Fruit fly (Drosophila melanogaster) whole organism, embryonic: ENCODE measurements around the gene CG42237.

Experiments
- Antp ChIP-seq: fragments of 200-800 bp; sonication (Bioruptor generic); optimal IDR thresholded peaks from 3 replicates; lab custom pipeline; 2016; ENCODE audit warnings: missing biosample characterization, missing genetic modification characterization
- CG10147 ChIP-seq: fragments of 200-800 bp; sonication (Bioruptor generic); optimal IDR thresholded peaks from 2 replicates; lab custom pipeline; 2019; ENCODE audit warnings: missing biosample characterization, mild to moderate bottlenecking, missing genetic modification characterization, moderate library complexity
- CG12391 ChIP-seq: fragments of 200-800 bp; sonication (Bioruptor generic); optimal IDR thresholded peaks from 3 replicates; lab custom pipeline; 2018; ENCODE audit warnings: missing biosample characterization, mild to moderate bottlenecking, missing genetic modification characterization, moderate library complexity
- CG12659 ChIP-seq: fragments of 200-800 bp; sonication (Bioruptor generic); optimal IDR thresholded peaks from 3 replicates; lab custom pipeline; 2017; ENCODE audit warnings: mild to moderate bottlenecking, missing biosample characterization, missing genetic modification reagents, missing genetic modification characterization
- CG13287 ChIP-seq: fragments of 200-800 bp; sonication (Bioruptor generic); IDR thresholded peaks from 2 replicates; pipeline ENCODE4 v1.3.6; 2022; ENCODE audit warnings: missing biosample characterization, missing genetic modification characterization; ENCODE audit not compliant: partially characterized antibody
- CG13894 ChIP-seq: fragments of 200-800 bp; sonication (Bioruptor generic); optimal IDR thresholded peaks from 3 replicates; lab custom pipeline; 2018; ENCODE audit warnings: missing biosample characterization, mild to moderate bottlenecking, missing genetic modification characterization, moderate library complexity
- CG14710 ChIP-seq: fragments of 200-800 bp; sonication (Bioruptor generic); optimal IDR thresholded peaks from 3 replicates; lab custom pipeline; 2019; ENCODE audit warnings: missing biosample characterization, mild to moderate bottlenecking, missing genetic modification characterization, moderate library complexity
- CG15011 ChIP-seq: fragments of 200-800 bp; sonication (Bioruptor generic); optimal IDR thresholded peaks from 3 replicates; lab custom pipeline; 2018; ENCODE audit warnings: missing biosample characterization, mild to moderate bottlenecking, missing genetic modification characterization
- CG15601 ChIP-seq: fragments of 200-800 bp; sonication (Bioruptor generic); optimal IDR thresholded peaks from 3 replicates; lab custom pipeline; 2019; ENCODE audit warnings: missing biosample characterization, mild to moderate bottlenecking, missing genetic modification characterization, moderate library complexity
- CG16863 ChIP-seq: fragments of 200-800 bp; sonication (Bioruptor generic); optimal IDR thresholded peaks from 3 replicates; lab custom pipeline; 2016; ENCODE audit warnings: missing biosample characterization, missing genetic modification characterization
- CG30020 ChIP-seq: fragments of 200-800 bp; optimal IDR thresholded peaks from 2 replicates; lab custom pipeline; 2019; ENCODE audit warnings: missing biosample characterization, mild to moderate bottlenecking, missing genetic modification characterization, moderate library complexity
- CG33213 ChIP-seq: fragments of 200-800 bp; sonication (Bioruptor generic); optimal IDR thresholded peaks from 3 replicates; lab custom pipeline; 2016; ENCODE audit warnings: missing biosample characterization, missing genetic modification characterization
- CG3995 ChIP-seq: fragments of 200-800 bp; sonication (Bioruptor generic); optimal IDR thresholded peaks from 3 replicates; lab custom pipeline; 2016; ENCODE audit warnings: missing biosample characterization, missing genetic modification characterization
- CG7987 ChIP-seq: fragments of 200-800 bp; sonication (Bioruptor generic); optimal IDR thresholded peaks from 2 replicates; lab custom pipeline; 2018; ENCODE audit warnings: missing biosample characterization, mild to moderate bottlenecking, missing genetic modification characterization, moderate library complexity
- CG9817 ChIP-seq: fragments of 200-800 bp; sonication (Bioruptor generic); optimal IDR thresholded peaks from 2 replicates; lab custom pipeline; 2018; ENCODE audit warnings: missing biosample characterization, mild to moderate bottlenecking, missing genetic modification characterization, moderate library complexity
- Camta ChIP-seq: fragments of 200-800 bp; sonication (Bioruptor generic); optimal IDR thresholded peaks from 2 replicates; lab custom pipeline; 2016; ENCODE audit warnings: missing biosample characterization, missing genetic modification characterization
- CrebB ChIP-seq: fragments of 200-800 bp; sonication (Bioruptor generic); optimal IDR thresholded peaks from 3 replicates; lab custom pipeline; 2018; ENCODE audit warnings: missing biosample characterization, mild to moderate bottlenecking, missing genetic modification characterization
- Dll ChIP-seq: fragments of 200-800 bp; sonication (Bioruptor generic); IDR thresholded peaks from 4 replicates; pipeline ENCODE4 v1.3.6; 2022; ENCODE audit warnings: missing biosample characterization, missing genetic modification characterization; ENCODE audit not compliant: partially characterized antibody
- Dp ChIP-seq: fragments of 200-800 bp; sonication (Bioruptor generic); optimal IDR thresholded peaks from 2 replicates; lab custom pipeline; 2018; ENCODE audit warnings: missing biosample characterization, mild to moderate bottlenecking, missing genetic modification characterization, moderate library complexity
- Dref ChIP-seq: fragments of 200-800 bp; sonication (Bioruptor generic); IDR thresholded peaks from 2 replicates; pipeline ENCODE4 v1.3.6; 2022; ENCODE audit warnings: missing biosample characterization, missing genetic modification characterization
- ERR ChIP-seq: fragments of 200-800 bp; sonication (Bioruptor generic); optimal IDR thresholded peaks from 2 replicates; lab custom pipeline; 2016; ENCODE audit warnings: missing biosample characterization, missing genetic modification characterization
- Fer1 ChIP-seq: fragments of 200-800 bp; sonication (Bioruptor generic); optimal IDR thresholded peaks from 2 replicates; lab custom pipeline; 2017; ENCODE audit warnings: missing biosample characterization, mild to moderate bottlenecking, missing genetic modification characterization
- HLH4C ChIP-seq: fragments of 200-800 bp; sonication (Bioruptor generic); IDR thresholded peaks from 3 replicates; pipeline ENCODE4 v1.3.6; 2022; ENCODE audit warnings: missing biosample characterization, missing genetic modification characterization; ENCODE audit not compliant: partially characterized antibody
- Hmr ChIP-seq: fragments of 200-800 bp; sonication (Bioruptor generic); optimal IDR thresholded peaks from 3 replicates; lab custom pipeline; 2017; ENCODE audit warnings: mild to moderate bottlenecking, missing biosample characterization, missing genetic modification reagents, missing genetic modification characterization
- Hr78 ChIP-seq, 2 experiments: fragments of 200-800 bp in 1 of 2; fragments of >200 bp in 1 of 2; sonication (Bioruptor generic) in 1 of 2; optimal IDR thresholded peaks; 2 replicates each; lab custom pipeline; 2017 to 2019; ENCODE audit warnings: missing biosample characterization in 2 of 2, missing genetic modification characterization in 2 of 2, mild to moderate bottlenecking in 1 of 2, moderate library complexity in 1 of 2
- Jarid2 ChIP-seq: fragments of 200-800 bp; sonication (Bioruptor generic); optimal IDR thresholded peaks from 3 replicates; lab custom pipeline; 2017; ENCODE audit warnings: mild to moderate bottlenecking, missing biosample characterization, missing genetic modification reagents, missing genetic modification characterization
- Lhr ChIP-seq: fragments of 200-800 bp; sonication (Bioruptor generic); optimal IDR thresholded peaks from 3 replicates; lab custom pipeline; 2017; ENCODE audit warnings: mild to moderate bottlenecking, missing biosample characterization, missing genetic modification reagents, missing genetic modification characterization
- MESR4 ChIP-seq: fragments of 200-800 bp; sonication (Bioruptor generic); optimal IDR thresholded peaks from 2 replicates; lab custom pipeline; 2018; ENCODE audit warnings: missing biosample characterization, mild to moderate bottlenecking, missing genetic modification characterization, moderate library complexity
- Med ChIP-seq: fragments of 200-800 bp; sonication (Bioruptor generic); peaks from one replicate; lab custom pipeline; 2016; ENCODE audit warnings: missing biosample characterization, missing genetic modification characterization, mild to moderate bottlenecking, inconsistent platforms, moderate library complexity
- PHDP ChIP-seq: fragments of 200-800 bp; sonication (Bioruptor generic); optimal IDR thresholded peaks from 3 replicates; lab custom pipeline; 2018; ENCODE audit warnings: missing biosample characterization, mild to moderate bottlenecking, missing genetic modification characterization, moderate library complexity
- Stat92E ChIP-seq, 3 experiments: fragments of >200 bp in 2 of 3; fragments of 200-800 bp in 1 of 3; sonication (Bioruptor generic) in 1 of 3; optimal IDR thresholded peaks; 2 replicates each; lab custom pipeline; 2017 to 2019; ENCODE audit warnings: missing biosample characterization in 3 of 3, missing genetic modification characterization in 3 of 3, mild to moderate bottlenecking in 1 of 3, moderate library complexity in 1 of 3
- abd-A ChIP-seq: fragments of 200-800 bp; sonication (Bioruptor generic); optimal IDR thresholded peaks from 3 replicates; lab custom pipeline; 2019; ENCODE audit warnings: missing biosample characterization, mild to moderate bottlenecking, missing genetic modification characterization, moderate library complexity
- amos ChIP-seq: fragments of 200-800 bp; sonication (Bioruptor generic); IDR thresholded peaks from 2 replicates; pipeline ENCODE4 v1.3.6; 2022; ENCODE audit warnings: missing biosample characterization, missing genetic modification characterization; ENCODE audit not compliant: partially characterized antibody
- bigmax ChIP-seq: fragments of 200-800 bp; sonication (Bioruptor generic); optimal IDR thresholded peaks from 2 replicates; lab custom pipeline; 2018; ENCODE audit warnings: missing biosample characterization, mild to moderate bottlenecking, missing genetic modification characterization
- bsh ChIP-seq, 2 experiments: fragments of 200-800 bp; sonication (Bioruptor generic); optimal IDR thresholded peaks; 2 replicates each; lab custom pipeline; 2017 to 2018; ENCODE audit warnings: mild to moderate bottlenecking in 2 of 2, missing biosample characterization in 2 of 2, missing genetic modification characterization in 2 of 2, moderate library complexity in 1 of 2
- cg ChIP-seq: fragments of 200-800 bp; sonication (Bioruptor generic); optimal IDR thresholded peaks from 3 replicates; lab custom pipeline; 2019; ENCODE audit warnings: missing biosample characterization, mild to moderate bottlenecking, missing genetic modification characterization, moderate library complexity
- exex ChIP-seq: fragments of 200-800 bp; sonication (Bioruptor generic); optimal IDR thresholded peaks from 4 replicates; lab custom pipeline; 2018; ENCODE audit warnings: missing biosample characterization, mild to moderate bottlenecking, missing genetic modification characterization, moderate library complexity
- gem ChIP-seq: fragments of 200-800 bp; sonication (Bioruptor generic); optimal IDR thresholded peaks from 2 replicates; lab custom pipeline; 2019; ENCODE audit warnings: missing biosample characterization, mild to moderate bottlenecking, missing genetic modification characterization, moderate library complexity
- gfzf ChIP-seq: fragments of 200-800 bp; sonication (Bioruptor generic); optimal IDR thresholded peaks from 2 replicates; lab custom pipeline; 2016; ENCODE audit warnings: missing biosample characterization, mild to moderate bottlenecking, missing genetic modification characterization, moderate library complexity
- kni ChIP-seq: fragments of 200-800 bp; sonication (Bioruptor generic); optimal IDR thresholded peaks from 3 replicates; lab custom pipeline; 2017; ENCODE audit warnings: mild to moderate bottlenecking, missing biosample characterization, missing genetic modification reagents, missing genetic modification characterization
- maf-S ChIP-seq: fragments of 200-800 bp; sonication (Bioruptor generic); optimal IDR thresholded peaks from 2 replicates; lab custom pipeline; 2016; ENCODE audit warnings: missing biosample characterization, missing genetic modification characterization
- nmo ChIP-seq: fragments of 200-800 bp; sonication (Bioruptor generic); optimal IDR thresholded peaks from 2 replicates; lab custom pipeline; 2018; ENCODE audit warnings: missing biosample characterization, mild to moderate bottlenecking, missing genetic modification characterization, moderate library complexity
- oc ChIP-seq: fragments of 200-800 bp; sonication (Bioruptor generic); optimal IDR thresholded peaks from 2 replicates; lab custom pipeline; 2018; ENCODE audit warnings: missing biosample characterization, mild to moderate bottlenecking, missing genetic modification characterization, moderate library complexity
- pho ChIP-seq: fragments of 200-800 bp; sonication (Bioruptor generic); optimal IDR thresholded peaks from 2 replicates; lab custom pipeline; 2016; ENCODE audit warnings: missing biosample characterization, missing genetic modification characterization
- phol ChIP-seq: fragments of 200-800 bp; sonication (Bioruptor generic); optimal IDR thresholded peaks from 3 replicates; lab custom pipeline; 2018; ENCODE audit warnings: missing biosample characterization, mild to moderate bottlenecking, missing genetic modification characterization, moderate library complexity
- trem ChIP-seq: fragments of 200-800 bp; optimal IDR thresholded peaks from 3 replicates; lab custom pipeline; 2019; ENCODE audit warnings: missing biosample characterization, mild to moderate bottlenecking, missing genetic modification characterization, moderate library complexity
- vvl ChIP-seq: fragments of 200-800 bp; sonication (Bioruptor generic); IDR thresholded peaks from 2 replicates; pipeline ENCODE4 v1.3.6; 2022; ENCODE audit warnings: missing biosample characterization, missing genetic modification characterization
- wor ChIP-seq: fragments of 200-800 bp; sonication (Bioruptor generic); IDR thresholded peaks from 2 replicates; pipeline ENCODE4 v1.3.6; 2022; ENCODE audit warnings: missing biosample characterization, missing genetic modification characterization

The CG42237 gene

dm6 chrX:13128750-13129152 is 13.8 kb downstream of the CG42237 start, which contains the start of the genes CG32638, CG15717 and MFS10 (continued):
- peak in 1 of 3 experiments; percentile 64 for TF ChIP-seq Stat92E (GFP tag; optimal IDR thresholded peaks at IDR 0.05; lab: Kevin White, UChicago)
- peak; percentile 81 for TF ChIP-seq Lhr
- no peak for TF ChIP-seq maf-S (GFP tag; lab: Kevin White, UChicago)
- TF ChIP-seq kni = no peak
- no peak for TF ChIP-seq Hr78 (GFP tag; optimal IDR thresholded peaks at IDR 0.05; lab: Kevin White, UChicago)
- peak; percentile 11 for TF ChIP-seq CG16863 (GFP tag; lab: Kevin White, UChicago)
- peak; percentile 60 for TF ChIP-seq CG33213 (GFP tag; lab: Kevin White, UChicago)
- TF ChIP-seq cg = peak; percentile 94
- peak; percentile 73 for TF ChIP-seq Jarid2 (GFP tag; lab: Kevin White, UChicago)
- TF ChIP-seq exex (tag; lab: Kevin White, UChicago) = peak; percentile 35
- TF ChIP-seq CrebB = peak; percentile 45
- peak; percentile 50 for TF ChIP-seq nmo (GFP tag; lab: Kevin White, UChicago)
- peak; percentile 70 for TF ChIP-seq abd-A (tag; lab: Kevin White, UChicago)
- no peak for TF ChIP-seq CG9817
- TF ChIP-seq CG12391 = peak; percentile 24
- TF ChIP-seq oc (tag; lab: Kevin White, UChicago) = peak; percentile 17
- TF ChIP-seq MESR4 (GFP tag; lab: Kevin White, UChicago) = peak; percentile 80
- peak; percentile 28 for TF ChIP-seq phol
- no peak for TF ChIP-seq Camta
- peak; percentile 20 for TF ChIP-seq CG30020 (tag; lab: Kevin White, UChicago)
- TF ChIP-seq vvl = peak; percentile 50; the same call in 1 of the 2 replicates
- no peak for TF ChIP-seq pho
- TF ChIP-seq trem (tag; lab: Kevin White, UChicago) = peak; percentile 56
- peak; percentile 2 for TF ChIP-seq CG3995 (GFP tag; lab: Kevin White, UChicago)
- TF ChIP-seq CG13894 = peak; percentile 67
- TF ChIP-seq Fer1 (GFP tag; lab: Kevin White, UChicago) = peak; percentile 37
- no peak for TF ChIP-seq PHDP (tag; lab: Kevin White, UChicago)
- TF ChIP-seq Antp = no peak
- no peak for TF ChIP-seq wor (GFP tag; lab: Robert Waterston, UW)
- peak; percentile 47 for TF ChIP-seq Dref
- TF ChIP-seq CG12659 (GFP tag; lab: Kevin White, UChicago) = peak; percentile 86
- TF ChIP-seq HLH4C (GFP tag; lab: Robert Waterston, UW) = no peak
- peak; percentile 69 for TF ChIP-seq Hmr (GFP tag; lab: Kevin White, UChicago)
- TF ChIP-seq Dp (GFP tag; lab: Kevin White, UChicago) = peak; percentile 62
- TF ChIP-seq ERR = peak; percentile 23
- peak; percentile 91 for TF ChIP-seq Med (GFP tag; lab: Kevin White, UChicago)
- no peak for TF ChIP-seq Dll (GFP tag; lab: Robert Waterston, UW)
- TF ChIP-seq CG7987 (GFP tag; lab: Kevin White, UChicago) = peak; percentile 38
- TF ChIP-seq amos (GFP tag; lab: Robert Waterston, UW) = peak; percentile 52
- no peak for TF ChIP-seq bsh (GFP tag; optimal IDR thresholded peaks at IDR 0.05; lab: Kevin White, UChicago)
- peak; percentile 96 for TF ChIP-seq gfzf
- peak; percentile 80 for TF ChIP-seq CG15601
- no peak for TF ChIP-seq CG15011 (GFP tag; lab: Kevin White, UChicago)
- TF ChIP-seq gem (tag; lab: Kevin White, UChicago) = peak; percentile 6
- TF ChIP-seq CG10147 (GFP tag; lab: Kevin White, UChicago) = peak; percentile 10
- TF ChIP-seq CG14710 = peak; percentile 37
- peak; percentile 59 for TF ChIP-seq CG13287 (GFP tag; lab: Robert Waterston, UW)
- TF ChIP-seq bigmax (GFP tag; lab: Kevin White, UChicago) = peak; percentile 88
